Fruit fly (Drosophila melanogaster) whole organism, pupa: ENCODE data around the gene akirin.

ENCODE experiments used
- CG10348 ChIP-seq: fragments of 200-800 bp; sonication (Bioruptor generic); IDR thresholded peaks from 2 replicates; pipeline ENCODE4 v1.3.6; 2022; ENCODE audit warnings: missing biosample characterization, missing genetic modification characterization
- CG12605 ChIP-seq: fragments of 200-800 bp; sonication (Bioruptor generic); IDR thresholded peaks from 2 replicates; pipeline ENCODE4 v1.3.6; 2022; ENCODE audit warnings: missing biosample characterization, missing genetic modification characterization
- CG13204 ChIP-seq: fragments of 200-800 bp; sonication (Bioruptor generic); optimal IDR thresholded peaks from 2 replicates; lab custom pipeline; 2018; ENCODE audit warnings: missing biosample characterization, mild to moderate bottlenecking, missing genetic modification characterization, moderate library complexity
- CG14655 ChIP-seq: fragments of 200-800 bp; sonication (Bioruptor generic); optimal IDR thresholded peaks from 3 replicates; lab custom pipeline; 2017; ENCODE audit warnings: mild to moderate bottlenecking, missing biosample characterization, missing genetic modification reagents, missing genetic modification characterization
- CG15710 ChIP-seq: fragments of 200-800 bp; sonication (Bioruptor generic); optimal IDR thresholded peaks from 2 replicates; lab custom pipeline; 2018; ENCODE audit warnings: missing biosample characterization, mild to moderate bottlenecking, missing genetic modification characterization, moderate library complexity
- CG17806 ChIP-seq: fragments of 200-800 bp; sonication (Bioruptor generic); optimal IDR thresholded peaks from 2 replicates; lab custom pipeline; 2018; ENCODE audit warnings: missing biosample characterization, mild to moderate bottlenecking, missing genetic modification characterization, moderate library complexity
- CG32121 ChIP-seq: fragments of 200-800 bp; sonication (Bioruptor generic); IDR thresholded peaks from 2 replicates; pipeline ENCODE4 v1.3.6; 2022; ENCODE audit warnings: missing biosample characterization, missing genetic modification characterization
- CG34367 ChIP-seq: fragments of 200-800 bp; sonication (Bioruptor generic); optimal IDR thresholded peaks from 2 replicates; lab custom pipeline; 2018; ENCODE audit warnings: missing biosample characterization, mild to moderate bottlenecking, missing genetic modification characterization
- CG4496 ChIP-seq: fragments of 200-800 bp; sonication (Bioruptor generic); IDR thresholded peaks from 3 replicates; pipeline ENCODE4 v1.3.6; 2022; ENCODE audit warnings: missing biosample characterization, missing genetic modification characterization
- CG8159 ChIP-seq: fragments of 200-800 bp; sonication (Bioruptor generic); optimal IDR thresholded peaks from 3 replicates; lab custom pipeline; 2018; ENCODE audit warnings: missing biosample characterization, mild to moderate bottlenecking, missing genetic modification characterization, moderate library complexity
- CG8301 ChIP-seq: fragments of 200-800 bp; sonication (Bioruptor generic); optimal IDR thresholded peaks from 2 replicates; lab custom pipeline; 2018; ENCODE audit warnings: missing biosample characterization, mild to moderate bottlenecking, missing genetic modification characterization
- CG9948 ChIP-seq: fragments of 200-800 bp; sonication (Bioruptor generic); optimal IDR thresholded peaks from 2 replicates; lab custom pipeline; 2018; ENCODE audit warnings: missing biosample characterization, mild to moderate bottlenecking, missing genetic modification characterization, moderate library complexity
- D1 ChIP-seq: fragments of 200-800 bp; sonication (Bioruptor generic); optimal IDR thresholded peaks from 2 replicates; lab custom pipeline; 2018; ENCODE audit warnings: missing biosample characterization, mild to moderate bottlenecking, missing genetic modification characterization, moderate library complexity
- EcR ChIP-seq: fragments of 200-800 bp; sonication (Bioruptor generic); optimal IDR thresholded peaks from 3 replicates; lab custom pipeline; 2019; ENCODE audit warnings: missing biosample characterization, missing genetic modification characterization, mild to moderate bottlenecking, moderate library complexity, missing genetic modification reagents
- Ets98B ChIP-seq: fragments of 200-800 bp; sonication (Bioruptor generic); IDR thresholded peaks from 2 replicates; pipeline ENCODE4 v1.3.6; 2022; ENCODE audit warnings: missing biosample characterization, missing genetic modification characterization
- Pif1A ChIP-seq: fragments of 200-800 bp; sonication (Bioruptor generic); optimal IDR thresholded peaks from 3 replicates; lab custom pipeline; 2016; ENCODE audit warnings: missing biosample characterization, missing genetic modification characterization
- Pif1B ChIP-seq: fragments of 200-800 bp; sonication (Bioruptor generic); optimal IDR thresholded peaks from 3 replicates; lab custom pipeline; 2016; ENCODE audit warnings: missing biosample characterization, missing genetic modification characterization
- Snoo ChIP-seq: fragments of 200-800 bp; sonication (Bioruptor generic); optimal IDR thresholded peaks from 3 replicates; lab custom pipeline; 2017; ENCODE audit warnings: missing biosample characterization, mild to moderate bottlenecking, missing genetic modification characterization, inconsistent platforms
- fd96Ca ChIP-seq: fragments of 200-800 bp; sonication (Bioruptor generic); IDR thresholded peaks from 3 replicates; pipeline ENCODE4 v1.3.6; 2022; ENCODE audit warnings: missing biosample characterization, missing genetic modification characterization
- gl ChIP-seq: fragments of 200-800 bp; sonication (Bioruptor generic); optimal IDR thresholded peaks from 2 replicates; lab custom pipeline; 2018; ENCODE audit warnings: missing biosample characterization, mild to moderate bottlenecking, missing genetic modification characterization
- rn ChIP-seq: fragments of 200-800 bp; sonication (Bioruptor generic); IDR thresholded peaks from 2 replicates; pipeline ENCODE4 v1.3.6; 2022; ENCODE audit warnings: missing biosample characterization, missing genetic modification characterization

The akirin gene

dm6 chr3L:7356386-7357117 is 13.1 kb upstream of the akirin start, which contains the start of gene CTCF:
TSS of gene CTCF (minus strand) at chr3L:7356713.
- TF ChIP-seq EcR (GFP tag; lab: Kevin White, UChicago), result no peak
- no peak for TF ChIP-seq Pif1B (GFP tag; lab: Kevin White, UChicago)
- peak; percentile 13 for TF ChIP-seq CG15710
- no peak for TF ChIP-seq gl (tag; lab: Kevin White, UChicago)
- TF ChIP-seq Snoo, result no peak
- no peak for TF ChIP-seq CG17806
- TF ChIP-seq CG4496, result no peak
- no peak for TF ChIP-seq CG8301 (tag; lab: Kevin White, UChicago)
- no peak for TF ChIP-seq CG32121 (GFP tag; lab: Robert Waterston, UW)
- no peak for TF ChIP-seq rn
- TF ChIP-seq fd96Ca (GFP tag; lab: Robert Waterston, UW), result peak; percentile 30; the same call in 1 of the 3 replicates
- TF ChIP-seq Ets98B (GFP tag; lab: Robert Waterston, UW), result no peak
- TF ChIP-seq D1 (tag; lab: Kevin White, UChicago), result no peak
- TF ChIP-seq CG12605 (GFP tag; lab: Robert Waterston, UW), result no peak
- TF ChIP-seq CG13204, result no peak
- no peak for TF ChIP-seq CG8159 (tag; lab: Kevin White, UChicago)
- no peak for TF ChIP-seq CG14655 (GFP tag; lab: Kevin White, UChicago)
- TF ChIP-seq CG10348, result no peak
- TF ChIP-seq CG9948 (tag; lab: Kevin White, UChicago), result peak; percentile 12
- no peak for TF ChIP-seq Pif1A (GFP tag; lab: Kevin White, UChicago)
- TF ChIP-seq CG34367 (tag; lab: Kevin White, UChicago), result no peak
- TF ChIP-seq, all 21 proteins: peak for 3

dm6 chr3L:7359827-7360323 is 9.8 kb upstream of the akirin start, which contains the start of gene pst:
TSS of gene pst (minus strand) at chr3L:7360263.
- TF ChIP-seq CG34367 (tag; lab: Kevin White, UChicago), result no peak
- TF ChIP-seq CG12605 (GFP tag; lab: Robert Waterston, UW), result peak; percentile 16; the same call in 1 of the 2 replicates
- TF ChIP-seq Ets98B (GFP tag; lab: Robert Waterston, UW), result peak; percentile 5; the same call in 1 of the 2 replicates
- peak; percentile 6 for TF ChIP-seq CG15710
- no peak; the same call in 2 of the 3 replicates for TF ChIP-seq fd96Ca (GFP tag; lab: Robert Waterston, UW)
- TF ChIP-seq rn, result no peak
- no peak for TF ChIP-seq CG13204
- TF ChIP-seq CG9948 (tag; lab: Kevin White, UChicago), result no peak
- TF ChIP-seq EcR (GFP tag; lab: Kevin White, UChicago), result no peak

dm6 chr3L:7360324-7360852 is 9.3 kb upstream of the akirin start, which contains the start of gene Sec63:
TSS of gene Sec63 (plus strand) at chr3L:7360561.
- peak; percentile 38 for TF ChIP-seq Ets98B (GFP tag; lab: Robert Waterston, UW)
- no peak for TF ChIP-seq fd96Ca (GFP tag; lab: Robert Waterston, UW)
- TF ChIP-seq CG12605 (GFP tag; lab: Robert Waterston, UW), result no peak
- TF ChIP-seq CG8301 (tag; lab: Kevin White, UChicago), result no peak
- TF ChIP-seq CG34367 (tag; lab: Kevin White, UChicago), result no peak
- TF ChIP-seq Pif1B (GFP tag; lab: Kevin White, UChicago), result no peak
- TF ChIP-seq CG10348, result no peak
- peak; percentile 26; the same call in 2 of the 3 replicates for TF ChIP-seq CG4496
- no peak for TF ChIP-seq Pif1A (GFP tag; lab: Kevin White, UChicago)
- TF ChIP-seq CG13204, result peak; percentile 11
- no peak for TF ChIP-seq EcR (GFP tag; lab: Kevin White, UChicago)
- TF ChIP-seq rn, result no peak
- no peak for TF ChIP-seq CG9948 (tag; lab: Kevin White, UChicago)
- TF ChIP-seq gl (tag; lab: Kevin White, UChicago), result no peak

dm6 chr3L:7361095-7361522 is 8.5 kb upstream of the akirin start:
- peak; percentile 83 for TF ChIP-seq CG12605 (GFP tag; lab: Robert Waterston, UW)
- no peak for TF ChIP-seq CG17806
- TF ChIP-seq fd96Ca (GFP tag; lab: Robert Waterston, UW), result peak; percentile 79; the same call in 2 of the 3 replicates
- TF ChIP-seq CG8301 (tag; lab: Kevin White, UChicago), result peak; percentile 26
- TF ChIP-seq Pif1A (GFP tag; lab: Kevin White, UChicago), result peak; percentile 75
- TF ChIP-seq Snoo, result no peak
- no peak for TF ChIP-seq CG15710
- TF ChIP-seq Ets98B (GFP tag; lab: Robert Waterston, UW), result peak; percentile 94
- TF ChIP-seq CG32121 (GFP tag; lab: Robert Waterston, UW), result no peak
- no peak for TF ChIP-seq CG14655 (GFP tag; lab: Kevin White, UChicago)
- no peak for TF ChIP-seq D1 (tag; lab: Kevin White, UChicago)
- TF ChIP-seq CG10348, result no peak
- TF ChIP-seq CG13204, result no peak
- peak; percentile 81 for TF ChIP-seq CG4496
- TF ChIP-seq CG8159 (tag; lab: Kevin White, UChicago), result no peak
- peak; percentile 16 for TF ChIP-seq CG9948 (tag; lab: Kevin White, UChicago)
- TF ChIP-seq EcR (GFP tag; lab: Kevin White, UChicago), result no peak
- TF ChIP-seq Pif1B (GFP tag; lab: Kevin White, UChicago), result peak; percentile 61
- peak; percentile 4 for TF ChIP-seq gl (tag; lab: Kevin White, UChicago)
- TF ChIP-seq CG34367 (tag; lab: Kevin White, UChicago), result no peak
- no peak for TF ChIP-seq rn
- TF ChIP-seq, all 21 proteins: peak for 9

dm6 chr3L:7364717-7365278 is 4.8 kb upstream of the akirin start:
- no peak for TF ChIP-seq CG15710
- TF ChIP-seq CG14655 (GFP tag; lab: Kevin White, UChicago), result no peak
- TF ChIP-seq Pif1A (GFP tag; lab: Kevin White, UChicago), result no peak
- TF ChIP-seq CG17806, result no peak
- no peak for TF ChIP-seq CG13204
- no peak for TF ChIP-seq Ets98B (GFP tag; lab: Robert Waterston, UW)
- TF ChIP-seq CG10348, result no peak
- no peak for TF ChIP-seq CG12605 (GFP tag; lab: Robert Waterston, UW)
- no peak for TF ChIP-seq D1 (tag; lab: Kevin White, UChicago)
- TF ChIP-seq Snoo, result no peak
- no peak for TF ChIP-seq Pif1B (GFP tag; lab: Kevin White, UChicago)
- TF ChIP-seq, all 21 proteins: peak for 0
